Worm (Caenorhabditis elegans): ENCODE results near the gene ttr-43.

- no peak for TF ChIP-seq hmbx-1 (tag; optimal IDR thresholded peaks at IDR 0.05)
- no peak for TF ChIP-seq flt-1 (GFP tag; IDR thresholded peaks at IDR 0.05)
Observed at ce11 chrV:12611029-12611428, 20.5 kb upstream of the ttr-43 start, which contains the start of gene cubn-1.

Data from whole organism, early embryonic.